Worm (Caenorhabditis elegans) whole organism, midembryonic: ENCODE results near the gene ZK593.3.

Experiments
- T22C8.4 ChIP-seq: fragments of 200-800 bp; sonication (Bioruptor generic); IDR thresholded peaks from 2 replicates; pipeline ENCODE4 v1.3.6; 2022; ENCODE audit warnings: missing genetic modification characterization, missing compliant biosample characterization
- cog-1 ChIP-seq: sonication (generic microtip); optimal IDR thresholded peaks from 2 replicates; lab custom pipeline; 2016; ENCODE audit warnings: missing genetic modification characterization, missing compliant biosample characterization
- flt-1 ChIP-seq: fragments of 200-800 bp; sonication (Bioruptor generic); IDR thresholded peaks from 2 replicates; pipeline ENCODE4 v1.3.6; 2022; ENCODE audit warnings: missing genetic modification characterization, missing compliant biosample characterization
- klf-2 ChIP-seq: fragments of 200-800 bp; sonication (Bioruptor generic); conservative IDR thresholded peaks from 2 replicates; pipeline ENCODE4 v1.3.6; 2022; ENCODE audit warnings: missing genetic modification reagents, missing genetic modification characterization, missing compliant biosample characterization
- med-1 ChIP-seq: sonication (generic microtip); optimal IDR thresholded peaks from 2 replicates; lab custom pipeline; 2017; ENCODE audit warnings: missing genetic modification characterization, mild to moderate bottlenecking, missing compliant biosample characterization, antibody characterized with exemption, missing genetic modification reagents; ENCODE audit not compliant: insufficient read depth
- ref-1 ChIP-seq: fragments of 200-800 bp; sonication (Bioruptor generic); conservative IDR thresholded peaks from 2 replicates; pipeline ENCODE4 v1.3.6; 2022; ENCODE audit warnings: missing genetic modification reagents, missing genetic modification characterization, missing compliant biosample characterization
- tab-1 ChIP-seq: fragments of 200-800 bp; sonication (Bioruptor generic); IDR thresholded peaks from 2 replicates; pipeline ENCODE4 v1.3.6; 2022; ENCODE audit warnings: missing genetic modification characterization, missing compliant biosample characterization
- ztf-23 ChIP-seq: fragments of 200-800 bp; sonication (Bioruptor generic); IDR thresholded peaks from 2 replicates; pipeline ENCODE4 v1.3.6; 2022; ENCODE audit warnings: missing genetic modification reagents, missing genetic modification characterization, missing compliant biosample characterization
- ztf-29 ChIP-seq: fragments of 200-800 bp; sonication (Bioruptor generic); IDR thresholded peaks from 2 replicates; pipeline ENCODE4 v1.3.6; 2022; ENCODE audit warnings: missing genetic modification reagents, missing genetic modification characterization, missing compliant biosample characterization

The ZK593.3 gene

ce11 chrIV:10933062-10933552 lies 17.6 kb downstream of the ZK593.3 start, which contains the start of the genes dnc-1 and lsm-7:
dnc-1 (minus strand) TSS chrIV:10933203.
lsm-7 (plus strand) TSS chrIV:10933502.
- 0 out of 2 replicates have a peak, but pooled peaks have one; percentile 37 for TF ChIP-seq flt-1
- TF ChIP-seq ztf-23 (GFP tag; lab: Robert Waterston, UW), result no peak
- peak; percentile 35 for TF ChIP-seq cog-1 (tag; lab: Kevin White, UChicago)

ce11 chrIV:10933777-10934546 lies 18.5 kb downstream of the ZK593.3 start:
- no peak for TF ChIP-seq klf-2 (GFP tag; lab: Robert Waterston, UW)
- TF ChIP-seq T22C8.4 (GFP tag; lab: Robert Waterston, UW), result no peak
- TF ChIP-seq ref-1, result no peak
- TF ChIP-seq flt-1, result 0 out of 2 replicates have a peak, but pooled peaks have one; percentile 17

- TF ChIP-seq klf-2 (GFP tag; lab: Robert Waterston, UW), result no peak
- no peak for TF ChIP-seq cog-1 (tag; lab: Kevin White, UChicago)
- no peak for TF ChIP-seq med-1 (GFP tag; lab: Kevin White, UChicago)
- no peak for TF ChIP-seq T22C8.4 (GFP tag; lab: Robert Waterston, UW)
- no peak for TF ChIP-seq ref-1
- TF ChIP-seq ztf-23 (GFP tag; lab: Robert Waterston, UW), result no peak
- TF ChIP-seq flt-1, result no peak
- no peak for TF ChIP-seq ztf-29 (GFP tag; lab: Robert Waterston, UW)
- no peak for TF ChIP-seq tab-1
Observed at ce11 chrIV:10934786-10935185, 19.3 kb downstream of the ZK593.3 start.

ce11 chrIV:10935336-10935735 lies 19.8 kb downstream of the ZK593.3 start:
- TF ChIP-seq flt-1 (0 out of 2 replicates have a peak, but pooled peaks have one; percentile 34), T22C8.4 (GFP tag; lab: Robert Waterston, UW) (no peak), cog-1 (tag; lab: Kevin White, UChicago) (peak; percentile 70), ztf-23 (GFP tag; lab: Robert Waterston, UW) (0 out of 2 replicates have a peak, but pooled peaks have one; percentile 19)

- TF ChIP-seq klf-2 (GFP tag; lab: Robert Waterston, UW) (no peak), ztf-29 (GFP tag; lab: Robert Waterston, UW) (no peak), flt-1 (no peak), ztf-23 (GFP tag; lab: Robert Waterston, UW) (no peak), T22C8.4 (GFP tag; lab: Robert Waterston, UW) (no peak), cog-1 (tag; lab: Kevin White, UChicago) (peak; percentile 65), med-1 (GFP tag; lab: Kevin White, UChicago) (no peak)
Observed at ce11 chrIV:10935853-10936491, 20.5 kb downstream of the ZK593.3 start, which contains the start of gene lgg-2. lgg-2 (minus strand) TSS chrIV:10935903.

- TF ChIP-seq ztf-23 (GFP tag; lab: Robert Waterston, UW) (no peak), cog-1 (tag; lab: Kevin White, UChicago) (peak; percentile 25), T22C8.4 (GFP tag; lab: Robert Waterston, UW) (peak; percentile 74)
Observed at ce11 chrIV:10936906-10937540, 21.5 kb downstream of the ZK593.3 start, which contains the start of gene fic-1. fic-1 (plus strand) TSS chrIV:10937454.

ce11 chrIV:10948797-10949196 lies 33.3 kb downstream of the ZK593.3 start, which contains the start of gene Y69E1A.1:
Y69E1A.1 (minus strand) TSS chrIV:10948897.
- TF ChIP-seq cog-1 (tag; lab: Kevin White, UChicago), result no peak
- TF ChIP-seq klf-2 (GFP tag; lab: Robert Waterston, UW), result no peak
- no peak for TF ChIP-seq tab-1

- no peak for TF ChIP-seq klf-2 (GFP tag; lab: Robert Waterston, UW)
- TF ChIP-seq ztf-23 (GFP tag; lab: Robert Waterston, UW), result no peak
- no peak for TF ChIP-seq ref-1
- no peak for TF ChIP-seq ztf-29 (GFP tag; lab: Robert Waterston, UW)
- TF ChIP-seq T22C8.4 (GFP tag; lab: Robert Waterston, UW), result no peak
- TF ChIP-seq cog-1 (tag; lab: Kevin White, UChicago), result no peak
- TF ChIP-seq tab-1, result no peak
- no peak for TF ChIP-seq med-1 (GFP tag; lab: Kevin White, UChicago)
- TF ChIP-seq flt-1, result no peak
Observed at ce11 chrIV:10949510-10949909, 34.0 kb downstream of the ZK593.3 start, which contains the start of gene nsph-3.1. nsph-3.1 (plus strand) TSS chrIV:10949810.

ce11 chrIV:10950363-10951214 lies 35.1 kb downstream of the ZK593.3 start:
- TF ChIP-seq T22C8.4 (GFP tag; lab: Robert Waterston, UW), result no peak
- TF ChIP-seq ref-1, result no peak
- TF ChIP-seq tab-1, result no peak
- no peak for TF ChIP-seq cog-1 (tag; lab: Kevin White, UChicago)
- no peak for TF ChIP-seq ztf-29 (GFP tag; lab: Robert Waterston, UW)
- TF ChIP-seq flt-1, result no peak
- no peak for TF ChIP-seq med-1 (GFP tag; lab: Kevin White, UChicago)
